Worm (Caenorhabditis elegans): ENCODE results near the gene srv-27.

- peak; percentile 32 for TF ChIP-seq dmd-4 (tag; optimal IDR thresholded peaks at IDR 0.05)
- peak; percentile 84 for TF ChIP-seq egl-27 (tag; optimal IDR thresholded peaks at IDR 0.05)
- TF ChIP-seq nhr-23 (tag; optimal IDR thresholded peaks at IDR 0.05): no peak
- TF ChIP-seq crh-2 (tag; optimal IDR thresholded peaks at IDR 0.05): peak; percentile 95
- TF ChIP-seq ceh-16 (tag; optimal IDR thresholded peaks at IDR 0.05): peak; percentile 69
- TF ChIP-seq blmp-1 (tag; optimal IDR thresholded peaks at IDR 0.05; ENCODE audit: insufficient read depth): peak; percentile 44
- no peak for TF ChIP-seq unc-62 (GFP tag; optimal IDR thresholded peaks at IDR 0.05)
These were observed 23.5 kb upstream of the srv-27 start, which contains the start of gene Y73B6BL.29 for ce11 chrIV:6321667-6322066.
